Fruit fly (Drosophila melanogaster): Measurements from ENCODE around the gene Septin4.

- TF ChIP-seq h (optimal IDR thresholded peaks at IDR 0.05) = no peak
- TF ChIP-seq insv (optimal IDR thresholded peaks at IDR 0.05) = no peak
- no peak for TF ChIP-seq psq (optimal IDR thresholded peaks at IDR 0.05)
- TF ChIP-seq Myc (optimal IDR thresholded peaks at IDR 0.05) = no peak
- no peak for TF ChIP-seq ttk (optimal IDR thresholded peaks at IDR 0.05)
These were observed 34.3 kb downstream of the Septin4 start for dm6 chrX:16660632-16661031.

Data from Kc167 (cell line).